Fruit fly (Drosophila melanogaster) whole organism: ENCODE results near the gene TwdlP.

Experiments used
- pan ChIP-seq: fragments of >200 bp; optimal IDR thresholded peaks from 2 replicates; lab custom pipeline; 2017
- psq ChIP-seq: fragments of >200 bp; optimal IDR thresholded peaks from 2 replicates; lab custom pipeline; 2017
- usp ChIP-seq: fragments of >200 bp; optimal IDR thresholded peaks from 2 replicates; lab custom pipeline; 2017; ENCODE audit warnings: missing biosample characterization, missing genetic modification characterization, mixed read lengths

DNA sequence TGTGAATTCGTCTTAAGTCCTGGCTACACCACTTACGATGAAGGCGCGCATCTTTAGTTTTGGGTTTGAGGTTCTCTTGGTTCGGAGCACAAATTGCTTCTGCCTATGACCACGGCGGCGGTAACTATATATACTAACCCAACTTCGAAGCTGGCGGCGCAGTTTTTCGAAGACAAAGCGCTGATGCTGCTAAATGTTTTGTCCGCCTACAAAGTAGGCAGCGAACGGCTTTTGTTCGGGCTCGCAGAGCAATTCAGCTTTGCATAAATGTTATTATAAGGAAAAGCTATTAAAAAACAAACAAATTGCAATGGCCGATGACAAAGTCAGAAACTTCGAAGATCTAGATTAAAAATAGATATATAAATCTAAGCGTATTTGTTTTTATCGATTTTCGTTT lies 4.4 kb upstream of the TwdlP start, which contains the start of gene TwdlL:
- no peak for TF ChIP-seq psq
- TF ChIP-seq usp, result no peak
- TF ChIP-seq pan (lab: Kevin White, UChicago), result no peak
